Fruit fly (Drosophila melanogaster) whole organism, embryonic: ENCODE results near the gene VhaM9.7-b.

Experiments used
- ATbp ChIP-seq: fragments of 200-800 bp; sonication (Bioruptor generic); optimal IDR thresholded peaks from 2 replicates; lab custom pipeline; 2017; ENCODE audit warnings: missing biosample characterization, mild to moderate bottlenecking, missing genetic modification characterization, missing genetic modification reagents
- Adf1 ChIP-seq: fragments of 200-800 bp; sonication (Bioruptor generic); IDR thresholded peaks from 2 replicates; pipeline ENCODE4 v1.3.6; 2022; ENCODE audit warnings: missing biosample characterization, missing genetic modification characterization
- Bdp1 ChIP-seq: fragments of 200-800 bp; sonication (Bioruptor generic); optimal IDR thresholded peaks from 3 replicates; lab custom pipeline; 2016; ENCODE audit warnings: missing biosample characterization, missing genetic modification characterization
- Bgb ChIP-seq: fragments of 200-800 bp; sonication (Bioruptor generic); IDR thresholded peaks from 2 replicates; pipeline ENCODE4 v1.3.6; 2022; ENCODE audit warnings: missing biosample characterization, missing genetic modification characterization; ENCODE audit not compliant: partially characterized antibody
- CG10431 ChIP-seq: fragments of 200-800 bp; sonication (Bioruptor generic); optimal IDR thresholded peaks from 3 replicates; lab custom pipeline; 2018; ENCODE audit warnings: missing biosample characterization, mild to moderate bottlenecking, missing genetic modification characterization
- CG10565 ChIP-seq: fragments of 200-800 bp; sonication (Bioruptor generic); optimal IDR thresholded peaks from 3 replicates; lab custom pipeline; 2016; ENCODE audit warnings: missing biosample characterization, mild to moderate bottlenecking, missing genetic modification characterization
- CG12391 ChIP-seq: fragments of 200-800 bp; sonication (Bioruptor generic); optimal IDR thresholded peaks from 3 replicates; lab custom pipeline; 2018; ENCODE audit warnings: missing biosample characterization, mild to moderate bottlenecking, missing genetic modification characterization, moderate library complexity
- CG12659 ChIP-seq: fragments of 200-800 bp; sonication (Bioruptor generic); optimal IDR thresholded peaks from 3 replicates; lab custom pipeline; 2017; ENCODE audit warnings: mild to moderate bottlenecking, missing biosample characterization, missing genetic modification reagents, missing genetic modification characterization
- CG12942 ChIP-seq: fragments of 200-800 bp; sonication (Bioruptor generic); optimal IDR thresholded peaks from 3 replicates; lab custom pipeline; 2016; ENCODE audit warnings: missing biosample characterization, missing genetic modification characterization
- CG13894 ChIP-seq: fragments of 200-800 bp; sonication (Bioruptor generic); optimal IDR thresholded peaks from 3 replicates; lab custom pipeline; 2018; ENCODE audit warnings: missing biosample characterization, mild to moderate bottlenecking, missing genetic modification characterization, moderate library complexity
- CG14441 ChIP-seq: fragments of 200-800 bp; sonication (Bioruptor generic); IDR thresholded peaks from 2 replicates; pipeline ENCODE4 v1.3.6; 2022; ENCODE audit warnings: missing biosample characterization, missing genetic modification characterization
- CG15601 ChIP-seq: fragments of 200-800 bp; sonication (Bioruptor generic); optimal IDR thresholded peaks from 3 replicates; lab custom pipeline; 2019; ENCODE audit warnings: missing biosample characterization, mild to moderate bottlenecking, missing genetic modification characterization, moderate library complexity
- CG2889 ChIP-seq: fragments of 200-800 bp; sonication (Bioruptor generic); IDR thresholded peaks from 3 replicates; pipeline ENCODE4 v1.3.6; 2022; ENCODE audit warnings: missing biosample characterization, missing genetic modification characterization
- CG32767 ChIP-seq: fragments of 200-800 bp; sonication (Bioruptor generic); IDR thresholded peaks from 2 replicates; pipeline ENCODE4 v1.3.6; 2022; ENCODE audit warnings: missing biosample characterization, missing genetic modification characterization
- CG32772 ChIP-seq: fragments of 200-800 bp; sonication (Bioruptor generic); IDR thresholded peaks from 2 replicates; pipeline ENCODE4 v1.3.6; 2022; ENCODE audit warnings: missing biosample characterization, missing genetic modification characterization
- CG3281 ChIP-seq: fragments of 200-800 bp; sonication (Bioruptor generic); optimal IDR thresholded peaks from 3 replicates; lab custom pipeline; 2017; ENCODE audit warnings: missing biosample characterization, mild to moderate bottlenecking, missing genetic modification characterization
- CG4820 ChIP-seq: fragments of 200-800 bp; sonication (Bioruptor generic); optimal IDR thresholded peaks from 3 replicates; lab custom pipeline; 2016; ENCODE audit warnings: missing biosample characterization, missing genetic modification characterization
- CG5180 ChIP-seq: fragments of 200-800 bp; sonication (Bioruptor generic); optimal IDR thresholded peaks from 3 replicates; lab custom pipeline; 2017; ENCODE audit warnings: missing biosample characterization, missing genetic modification characterization, mild to moderate bottlenecking, moderate library complexity, missing genetic modification reagents
- CG6254 ChIP-seq: fragments of 200-800 bp; sonication (Bioruptor generic); optimal IDR thresholded peaks from 3 replicates; lab custom pipeline; 2017; ENCODE audit warnings: mild to moderate bottlenecking, missing biosample characterization, missing genetic modification reagents, missing genetic modification characterization
- CG6689 ChIP-seq: fragments of 200-800 bp; sonication (Bioruptor generic); IDR thresholded peaks from 2 replicates; pipeline ENCODE4 v1.3.6; 2022; ENCODE audit warnings: missing biosample characterization, missing genetic modification characterization
- CG7745 ChIP-seq: fragments of 200-800 bp; sonication (Bioruptor generic); optimal IDR thresholded peaks from 2 replicates; lab custom pipeline; 2018; ENCODE audit warnings: missing biosample characterization, mild to moderate bottlenecking, missing genetic modification characterization, moderate library complexity
- CG7839 ChIP-seq: fragments of 200-800 bp; sonication (Bioruptor generic); optimal IDR thresholded peaks from 3 replicates; lab custom pipeline; 2018; ENCODE audit warnings: missing biosample characterization, mild to moderate bottlenecking, missing genetic modification characterization, moderate library complexity
- CG8765 ChIP-seq: fragments of 200-800 bp; sonication (Bioruptor generic); IDR thresholded peaks from 2 replicates; pipeline ENCODE4 v1.3.6; 2022; ENCODE audit warnings: missing biosample characterization, missing genetic modification characterization
- CG8944 ChIP-seq: fragments of 200-800 bp; sonication (Bioruptor generic); optimal IDR thresholded peaks from 3 replicates; lab custom pipeline; 2016; ENCODE audit warnings: missing biosample characterization, missing genetic modification characterization
- CTCF ChIP-seq: fragments of 200-800 bp; sonication (Bioruptor generic); optimal IDR thresholded peaks from 2 replicates; lab custom pipeline; 2017; ENCODE audit warnings: missing biosample characterization, mild to moderate bottlenecking, missing genetic modification characterization, moderate library complexity
- Deaf1 ChIP-seq: fragments of 200-800 bp; optimal IDR thresholded peaks from 3 replicates; lab custom pipeline; 2019; ENCODE audit warnings: missing biosample characterization, mild to moderate bottlenecking, missing genetic modification characterization, moderate library complexity
- Dll ChIP-seq: fragments of 200-800 bp; sonication (Bioruptor generic); IDR thresholded peaks from 4 replicates; pipeline ENCODE4 v1.3.6; 2022; ENCODE audit warnings: missing biosample characterization, missing genetic modification characterization; ENCODE audit not compliant: partially characterized antibody
- Dref ChIP-seq: fragments of 200-800 bp; sonication (Bioruptor generic); IDR thresholded peaks from 2 replicates; pipeline ENCODE4 v1.3.6; 2022; ENCODE audit warnings: missing biosample characterization, missing genetic modification characterization
- H2.0 ChIP-seq: fragments of 200-800 bp; sonication (Bioruptor generic); IDR thresholded peaks from 2 replicates; pipeline ENCODE4 v1.3.6; 2022; ENCODE audit warnings: missing biosample characterization, missing genetic modification characterization
- Hey ChIP-seq: fragments of 200-800 bp; sonication (Bioruptor generic); optimal IDR thresholded peaks from 3 replicates; lab custom pipeline; 2018; ENCODE audit warnings: missing biosample characterization, mild to moderate bottlenecking, missing genetic modification characterization
- Lim3 ChIP-seq: fragments of 200-800 bp; sonication (Bioruptor generic); IDR thresholded peaks from 2 replicates; pipeline ENCODE4 v1.3.6; 2022; ENCODE audit warnings: missing biosample characterization, missing genetic modification characterization
- Sox100B ChIP-seq: fragments of 200-800 bp; sonication (Bioruptor generic); optimal IDR thresholded peaks from 3 replicates; lab custom pipeline; 2018; ENCODE audit warnings: missing biosample characterization, mild to moderate bottlenecking, missing genetic modification characterization
- Stat92E ChIP-seq, 3 experiments: fragments of >200 bp in 2 of 3; fragments of 200-800 bp in 1 of 3; sonication (Bioruptor generic) in 1 of 3; optimal IDR thresholded peaks; 2 replicates each; lab custom pipeline; 2017 to 2019; ENCODE audit warnings: missing biosample characterization in 3 of 3, missing genetic modification characterization in 3 of 3, mild to moderate bottlenecking in 1 of 3, moderate library complexity in 1 of 3
- Trl ChIP-seq, 3 experiments: fragments of >200 bp in 2 of 3; fragments of 200-800 bp in 1 of 3; sonication (Bioruptor generic) in 1 of 3; optimal IDR thresholded peaks; 2 replicates in 1 of 3; 3 replicates in 2 of 3; lab custom pipeline; 2016 to 2017; ENCODE audit warnings: missing biosample characterization in 1 of 3, missing genetic modification characterization in 1 of 3
- abd-A ChIP-seq: fragments of 200-800 bp; sonication (Bioruptor generic); optimal IDR thresholded peaks from 3 replicates; lab custom pipeline; 2019; ENCODE audit warnings: missing biosample characterization, mild to moderate bottlenecking, missing genetic modification characterization, moderate library complexity
- cad ChIP-seq: fragments of >200 bp; optimal IDR thresholded peaks from 2 replicates; lab custom pipeline; 2017; ENCODE audit warnings: missing biosample characterization, missing genetic modification characterization
- chm ChIP-seq: fragments of 200-800 bp; sonication (Bioruptor generic); IDR thresholded peaks from 2 replicates; pipeline ENCODE4 v1.3.6; 2022; ENCODE audit warnings: missing biosample characterization, missing genetic modification characterization
- ftz-f1 ChIP-seq: fragments of 200-800 bp; sonication (Bioruptor generic); optimal IDR thresholded peaks from 2 replicates; lab custom pipeline; 2016; ENCODE audit warnings: missing biosample characterization, missing genetic modification characterization
- gem ChIP-seq: fragments of 200-800 bp; sonication (Bioruptor generic); optimal IDR thresholded peaks from 2 replicates; lab custom pipeline; 2019; ENCODE audit warnings: missing biosample characterization, mild to moderate bottlenecking, missing genetic modification characterization, moderate library complexity
- hb ChIP-seq: fragments of 200-800 bp; sonication (Bioruptor generic); IDR thresholded peaks from 3 replicates; pipeline ENCODE4 v1.3.6; 2022; ENCODE audit warnings: missing biosample characterization, missing genetic modification characterization; ENCODE audit not compliant: partially characterized antibody
- jing ChIP-seq: fragments of 200-800 bp; sonication (Bioruptor generic); optimal IDR thresholded peaks from 2 replicates; lab custom pipeline; 2018; ENCODE audit warnings: missing biosample characterization, mild to moderate bottlenecking, missing genetic modification characterization
- lmd ChIP-seq: fragments of 200-800 bp; sonication (Bioruptor generic); IDR thresholded peaks from 2 replicates; pipeline ENCODE4 v1.3.6; 2022; ENCODE audit warnings: missing biosample characterization, missing genetic modification characterization
- oc ChIP-seq: fragments of 200-800 bp; sonication (Bioruptor generic); optimal IDR thresholded peaks from 2 replicates; lab custom pipeline; 2018; ENCODE audit warnings: missing biosample characterization, mild to moderate bottlenecking, missing genetic modification characterization, moderate library complexity
- org-1 ChIP-seq: fragments of 200-800 bp; sonication (Bioruptor generic); optimal IDR thresholded peaks from 2 replicates; lab custom pipeline; 2017; ENCODE audit warnings: missing biosample characterization, missing genetic modification characterization
- peb ChIP-seq: fragments of 200-800 bp; sonication (Bioruptor generic); IDR thresholded peaks from 2 replicates; pipeline ENCODE4 v1.3.6; 2022; ENCODE audit warnings: missing biosample characterization, missing genetic modification characterization
- pita ChIP-seq: fragments of 200-800 bp; sonication (Bioruptor generic); optimal IDR thresholded peaks from 2 replicates; lab custom pipeline; 2017; ENCODE audit warnings: missing biosample characterization, mild to moderate bottlenecking, missing genetic modification characterization
- seq ChIP-seq: fragments of 200-800 bp; sonication (Bioruptor generic); IDR thresholded peaks from 2 replicates; pipeline ENCODE4 v1.3.6; 2022; ENCODE audit warnings: missing biosample characterization, missing genetic modification characterization
- sna ChIP-seq: fragments of 200-800 bp; sonication (Bioruptor generic); IDR thresholded peaks from 2 replicates; pipeline ENCODE4 v1.3.6; 2022; ENCODE audit warnings: missing biosample characterization, missing genetic modification characterization; ENCODE audit not compliant: partially characterized antibody
- ssp ChIP-seq: fragments of 200-800 bp; sonication (Bioruptor generic); IDR thresholded peaks from 2 replicates; pipeline ENCODE4 v1.3.6; 2022; ENCODE audit warnings: missing biosample characterization, missing genetic modification characterization
- unpg ChIP-seq: fragments of 200-800 bp; sonication (Bioruptor generic); optimal IDR thresholded peaks from 3 replicates; lab custom pipeline; 2018; ENCODE audit warnings: missing biosample characterization, mild to moderate bottlenecking, missing genetic modification characterization, moderate library complexity
- yki ChIP-seq: fragments of >200 bp; optimal IDR thresholded peaks from 3 replicates; lab custom pipeline; 2018
- z ChIP-seq: fragments of 200-800 bp; sonication (Bioruptor generic); IDR thresholded peaks from 3 replicates; pipeline ENCODE4 v1.3.6; 2022; ENCODE audit warnings: missing biosample characterization, missing genetic modification characterization

VhaM9.7-b gene

dm6 chr3L:21584683-21585082 is 45.0 kb downstream of the VhaM9.7-b start (continued):
- TF ChIP-seq CG3281 (GFP tag; lab: Kevin White, UChicago) = no peak
- peak; percentile 91 for TF ChIP-seq CG32767 (GFP tag; lab: Robert Waterston, UW)
- peak; percentile 1 for TF ChIP-seq CTCF
- no peak for TF ChIP-seq Sox100B
- TF ChIP-seq CG14441 (GFP tag; lab: Robert Waterston, UW) = peak; percentile 16; the same call in 1 of the 2 replicates
- TF ChIP-seq CG7839 = no peak
- peak in 1 of 3 experiments; percentile 40 for TF ChIP-seq Stat92E (GFP tag; optimal IDR thresholded peaks at IDR 0.05; lab: Kevin White, UChicago)
- TF ChIP-seq CG6689 = no peak
- TF ChIP-seq Adf1 (GFP tag; lab: Robert Waterston, UW) = peak; percentile 80
- no peak for TF ChIP-seq org-1 (GFP tag; lab: Kevin White, UChicago)
- peak; percentile 80 for TF ChIP-seq Deaf1
- peak; percentile 39 for TF ChIP-seq oc
- no peak for TF ChIP-seq ssp (GFP tag; lab: Robert Waterston, UW)
- no peak for TF ChIP-seq CG12659 (GFP tag; lab: Kevin White, UChicago)
- peak; percentile 30 for TF ChIP-seq CG6254
- TF ChIP-seq CG7745 (tag; lab: Kevin White, UChicago) = no peak
- peak; percentile 91 for TF ChIP-seq seq
- no peak for TF ChIP-seq unpg (GFP tag; lab: Kevin White, UChicago)
- no peak for TF ChIP-seq Bdp1 (GFP tag; lab: Kevin White, UChicago)
- TF ChIP-seq jing (GFP tag; lab: Kevin White, UChicago) = no peak
- TF ChIP-seq z (GFP tag; lab: Robert Waterston, UW) = no peak
- TF ChIP-seq Dref (GFP tag; lab: Robert Waterston, UW) = no peak
- no peak for TF ChIP-seq gem (tag; lab: Kevin White, UChicago)
- peak; percentile 68 to 96 for TF ChIP-seq Trl (optimal IDR thresholded peaks at IDR 0.05; lab: Kevin White, UChicago)
- no peak for TF ChIP-seq Trl (GFP tag; optimal IDR thresholded peaks at IDR 0.05; lab: Kevin White, UChicago)
- TF ChIP-seq Lim3 = no peak
- no peak for TF ChIP-seq ftz-f1 (GFP tag; lab: Kevin White, UChicago)
- TF ChIP-seq cad (GFP tag; lab: Kevin White, UChicago) = peak; percentile 1
- TF ChIP-seq yki (lab: Kevin White, UChicago) = peak; percentile 89
- TF ChIP-seq Dll (GFP tag; lab: Robert Waterston, UW) = no peak
- no peak for TF ChIP-seq ATbp (GFP tag; lab: Kevin White, UChicago)
- no peak for TF ChIP-seq CG12942 (GFP tag; lab: Kevin White, UChicago)
- no peak for TF ChIP-seq CG13894 (tag; lab: Kevin White, UChicago)
- TF ChIP-seq lmd (GFP tag; lab: Robert Waterston, UW) = no peak
- no peak for TF ChIP-seq CG8944
- TF ChIP-seq CG5180 (GFP tag; lab: Kevin White, UChicago) = no peak
- no peak for TF ChIP-seq Bgb (GFP tag; lab: Robert Waterston, UW)
- TF ChIP-seq CG2889 (GFP tag; lab: Robert Waterston, UW) = no peak
- TF ChIP-seq hb = no peak
- TF ChIP-seq CG12391 (tag; lab: Kevin White, UChicago) = no peak
- peak; percentile 66; the same call in 1 of the 2 replicates for TF ChIP-seq sna (GFP tag; lab: Robert Waterston, UW)
- peak; percentile 70 for TF ChIP-seq chm (GFP tag; lab: Robert Waterston, UW)
- TF ChIP-seq Hey (tag; lab: Kevin White, UChicago) = peak; percentile 5
- TF ChIP-seq abd-A (tag; lab: Kevin White, UChicago) = no peak
- no peak for TF ChIP-seq CG15601 (tag; lab: Kevin White, UChicago)
- TF ChIP-seq pita (GFP tag; lab: Kevin White, UChicago) = no peak
- no peak for TF ChIP-seq CG32772
- no peak for TF ChIP-seq CG8765
- TF ChIP-seq CG4820 (GFP tag; lab: Kevin White, UChicago) = no peak
- no peak for TF ChIP-seq CG10565 (GFP tag; lab: Kevin White, UChicago)
- no peak for TF ChIP-seq CG10431
- 0 out of 2 replicates have a peak, but pooled peaks have one; percentile 17 for TF ChIP-seq peb (GFP tag; lab: Robert Waterston, UW)
- TF ChIP-seq H2.0 (GFP tag; lab: Robert Waterston, UW) = no peak
